Worm (Caenorhabditis elegans) whole organism, L2 larva: ENCODE measurements around the gene F41D9.2.
A peak's percentile ranks its signal among the peaks of the same experiment; 100 is the strongest.

ENCODE experiments used
- R02D3.7 ChIP-seq: fragments of 150-350 bp; optimal IDR thresholded peaks from 2 replicates; lab custom pipeline; 2014; ENCODE audit warnings: missing biosample characterization, missing genetic modification characterization
- blmp-1 ChIP-seq: sonication (generic microtip); optimal IDR thresholded peaks from 2 replicates; lab custom pipeline; 2017; ENCODE audit warnings: missing genetic modification characterization, mild to moderate bottlenecking, missing compliant biosample characterization, antibody characterized with exemption, moderate library complexity; ENCODE audit not compliant: insufficient read depth
- ceh-82 ChIP-seq: fragments of 150-350 bp; optimal IDR thresholded peaks from 2 replicates; lab custom pipeline; 2014; ENCODE audit warnings: missing biosample characterization, missing genetic modification characterization
- fos-1 ChIP-seq: fragments of 150-350 bp; optimal IDR thresholded peaks from 2 replicates; lab custom pipeline; 2014; ENCODE audit warnings: missing biosample characterization, missing genetic modification characterization
- lin-13 ChIP-seq: fragments of 150-350 bp; optimal IDR thresholded peaks from 2 replicates; lab custom pipeline; 2014; ENCODE audit warnings: missing biosample characterization, missing genetic modification reagents, missing genetic modification characterization
- mbf-1 ChIP-seq: sonication (generic microtip); optimal IDR thresholded peaks from 2 replicates; lab custom pipeline; 2017; ENCODE audit warnings: missing biosample characterization, missing genetic modification characterization
- nhr-11 ChIP-seq: fragments of 150-350 bp; optimal IDR thresholded peaks from 2 replicates; lab custom pipeline; 2014; ENCODE audit warnings: missing biosample characterization, missing genetic modification characterization
- nhr-12 ChIP-seq: fragments of 150-350 bp; optimal IDR thresholded peaks from 2 replicates; lab custom pipeline; 2014; ENCODE audit warnings: missing biosample characterization, missing genetic modification characterization
- skn-1 ChIP-seq: sonication (generic microtip); optimal IDR thresholded peaks from 2 replicates; lab custom pipeline; 2017; ENCODE audit warnings: missing biosample characterization, missing genetic modification characterization
- sma-3 ChIP-seq: sonication (generic microtip); optimal IDR thresholded peaks from 2 replicates; lab custom pipeline; 2016; ENCODE audit warnings: missing genetic modification reagents, missing genetic modification characterization, missing compliant biosample characterization
- unc-39 ChIP-seq: fragments of 150-350 bp; optimal IDR thresholded peaks from 2 replicates; lab custom pipeline; 2014; ENCODE audit warnings: missing biosample characterization, missing genetic modification characterization
- unc-55 ChIP-seq: fragments of 150-350 bp; sonication (generic microtip); optimal IDR thresholded peaks from 3 replicates; lab custom pipeline; 2014; ENCODE audit warnings: missing biosample characterization, missing genetic modification reagents, missing genetic modification characterization
- unc-62 ChIP-seq: fragments of 150-350 bp; optimal IDR thresholded peaks from 2 replicates; lab custom pipeline; 2014; ENCODE audit warnings: missing biosample characterization, missing genetic modification reagents, missing genetic modification characterization
- ztf-11 ChIP-seq: sonication (generic microtip); optimal IDR thresholded peaks from 2 replicates; lab custom pipeline; 2017; ENCODE audit warnings: missing biosample characterization, missing genetic modification characterization

- peak; percentile 19 for TF ChIP-seq fos-1
- TF ChIP-seq R02D3.7 (tag; lab: Kevin White, UChicago) = no peak
- no peak for TF ChIP-seq lin-13 (GFP tag; lab: Kevin White, UChicago)
- TF ChIP-seq unc-62 (GFP tag; lab: Kevin White, UChicago) = no peak
- no peak for TF ChIP-seq ceh-82
- no peak for TF ChIP-seq nhr-11 (tag; lab: Kevin White, UChicago)
- no peak for TF ChIP-seq unc-39 (tag; lab: Kevin White, UChicago)
- TF ChIP-seq blmp-1 (tag; lab: Kevin White, UChicago) = no peak
- TF ChIP-seq unc-55 (GFP tag; lab: Kevin White, UChicago) = no peak
- no peak for TF ChIP-seq sma-3
- no peak for TF ChIP-seq ztf-11 (tag; lab: Kevin White, UChicago)
- no peak for TF ChIP-seq nhr-12
- TF ChIP-seq skn-1 = no peak
- TF ChIP-seq mbf-1 (tag; lab: Kevin White, UChicago) = no peak
Measured at ce11 chrX:8417727-8418126, 33.0 kb upstream of the F41D9.2 start.
